Worm (Caenorhabditis elegans): Measurements from ENCODE around the gene F59B1.10.

Gene F59B1.10

ce11 chrV:3668464-3668863 is 20.7 kb upstream of the F59B1.10 start, which contains the start of gene Y39H10B.2:
Gene Y39H10B.2, plus strand, starts transcription at chrV:3668764.
- no peak for TF ChIP-seq C17E4.6 (GFP tag; IDR thresholded peaks at IDR 0.05)
- no peak for TF ChIP-seq F37B4.10 (GFP tag; IDR thresholded peaks at IDR 0.05)
- no peak for TF ChIP-seq lin-26 (GFP tag; IDR thresholded peaks at IDR 0.05)
- no peak for TF ChIP-seq lin-54 (GFP tag; optimal IDR thresholded peaks at IDR 0.05)
- peak; percentile 58 for TF ChIP-seq nhr-80 (tag; optimal IDR thresholded peaks at IDR 0.05)

- TF ChIP-seq snpc-1.3 (tag; optimal IDR thresholded peaks at IDR 0.05; ENCODE audit: insufficient read depth) (no peak), athp-1 (tag; optimal IDR thresholded peaks at IDR 0.05) (no peak), F22D6.2 (tag; optimal IDR thresholded peaks at IDR 0.05) (no peak), madf-8 (GFP tag; conservative IDR thresholded peaks at IDR 0.05) (no peak)
These were observed 19.1 kb upstream of the F59B1.10 start, which contains the start of gene str-113 for ce11 chrV:3666887-3667286. Gene str-113, minus strand, starts transcription at chrV:3666987.

- TF ChIP-seq aptf-2 (GFP tag; conservative IDR thresholded peaks at IDR 0.05) (no peak), mes-4 (tag; optimal IDR thresholded peaks at IDR 0.05) (no peak), lin-40 (tag; optimal IDR thresholded peaks at IDR 0.05) (no peak), ccch-3 (GFP tag; optimal IDR thresholded peaks at IDR 0.05) (no peak), akir-1 (GFP tag; optimal IDR thresholded peaks at IDR 0.05) (no peak), attf-6 (GFP tag; IDR thresholded peaks at IDR 0.05) (no peak), Y79H2A.3 (GFP tag; conservative IDR thresholded peaks at IDR 0.05) (no peak), madf-3 (GFP tag; IDR thresholded peaks at IDR 0.05) (no peak), K12H6.12 (tag; optimal IDR thresholded peaks at IDR 0.05) (no peak), snpc-1.3 (tag; optimal IDR thresholded peaks at IDR 0.05; ENCODE audit: insufficient read depth) (no peak), nfya-2 (GFP tag; IDR thresholded peaks at IDR 0.05) (no peak), ztf-6 (GFP tag; IDR thresholded peaks at IDR 0.05) (no peak)
These were observed 11.7 kb upstream of the F59B1.10 start, which contains the start of gene acr-23 for ce11 chrV:3659472-3659871. Gene acr-23, minus strand, starts transcription at chrV:3659572.

DNA sequence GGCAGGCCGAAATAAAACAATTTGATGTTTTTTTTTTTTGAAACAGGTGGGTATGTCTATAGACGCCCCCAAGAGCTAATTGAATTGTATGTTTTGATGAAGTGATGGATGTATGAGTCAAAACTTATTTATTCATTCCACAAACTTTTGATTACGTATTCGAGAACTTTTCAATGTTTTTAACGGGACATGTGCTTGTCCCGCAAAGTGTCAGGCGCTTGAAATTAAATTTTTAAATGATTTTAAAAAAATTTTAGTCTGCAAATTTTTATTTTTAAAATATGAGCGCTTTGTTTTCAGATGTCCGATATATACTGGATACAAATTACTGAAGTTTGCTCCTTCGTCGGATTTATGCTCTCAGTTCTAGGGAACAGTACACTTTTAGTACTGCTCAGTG is 1.7 kb upstream of the F59B1.10 start, which contains the start of gene str-114:
Gene str-114 (plus strand): TSS at position 301 of the 400 bp plus-strand sequence.
- TF ChIP-seq lsl-1 (GFP tag; optimal IDR thresholded peaks at IDR 0.05) (no peak), tlf-1 (GFP tag; optimal IDR thresholded peaks at IDR 0.05) (no peak), pha-4 (tag; optimal IDR thresholded peaks at IDR 0.05) (no peak), cebp-1 (GFP tag; IDR thresholded peaks at IDR 0.05) (no peak), cebp-1 (tag; optimal IDR thresholded peaks at IDR 0.05) (no peak), zfh-2 (GFP tag; conservative IDR thresholded peaks at IDR 0.05) (no peak), Y79H2A.3 (GFP tag; conservative IDR thresholded peaks at IDR 0.05) (no peak), atf-7 (tag; optimal IDR thresholded peaks at IDR 0.05) (no peak), nfya-2 (GFP tag; IDR thresholded peaks at IDR 0.05) (no peak), Y53G8AR.9 (GFP tag; conservative IDR thresholded peaks at IDR 0.05) (no peak), aptf-2 (GFP tag; conservative IDR thresholded peaks at IDR 0.05) (no peak), lag-1 (GFP tag; IDR thresholded peaks at IDR 0.05) (no peak), ztf-6 (GFP tag; IDR thresholded peaks at IDR 0.05) (no peak), lin-40 (tag; optimal IDR thresholded peaks at IDR 0.05) (no peak)

DNA sequence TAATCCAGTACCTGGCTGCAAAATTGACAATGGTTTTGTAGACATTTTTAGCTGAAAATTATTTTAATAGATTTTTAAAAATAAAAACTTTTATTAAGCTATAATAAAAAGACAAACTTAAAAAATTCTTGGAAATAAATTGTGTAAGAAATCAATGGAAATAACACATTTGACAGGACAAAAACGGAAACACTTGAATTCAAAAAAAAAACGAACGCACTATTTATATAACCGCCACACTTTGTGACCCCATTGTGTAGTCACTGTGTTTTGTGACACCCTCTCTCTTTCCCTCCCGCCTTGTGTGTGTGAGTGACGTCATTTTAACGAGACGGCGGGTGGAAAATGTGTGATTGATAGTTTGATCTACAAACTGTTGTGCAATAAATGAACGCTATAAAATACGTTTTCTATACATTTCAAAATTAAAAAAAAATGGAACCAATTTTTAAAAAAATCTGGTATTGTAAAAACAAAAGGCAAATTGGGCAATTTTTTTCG is 3.5 kb downstream of the F59B1.10 start, which contains the start of gene F59B1.8:
Gene F59B1.8 (minus strand): TSS at position 51 of the 501 bp plus-strand sequence.
- TF ChIP-seq rpc-1 (optimal IDR thresholded peaks at IDR 0.05) (no peak), rpc-1 (tag; optimal IDR thresholded peaks at IDR 0.05) (no peak), zfh-2 (GFP tag; conservative IDR thresholded peaks at IDR 0.05) (no peak), F10E7.11 (tag; optimal IDR thresholded peaks at IDR 0.05) (no peak), him-1 (tag; optimal IDR thresholded peaks at IDR 0.05) (no peak), ceh-91 (GFP tag; IDR thresholded peaks at IDR 0.05) (no peak), lsy-27 (tag; optimal IDR thresholded peaks at IDR 0.05; ENCODE audit: borderline replicate concordance, insufficient read depth) (no peak), F52B5.7 (tag; optimal IDR thresholded peaks at IDR 0.05) (no peak), ZK185.1 (tag; optimal IDR thresholded peaks at IDR 0.05; ENCODE audit: poor library complexity, severe bottlenecking) (no peak), chd-7 (tag; optimal IDR thresholded peaks at IDR 0.05) (no peak), ztf-18 (tag; optimal IDR thresholded peaks at IDR 0.05) (no peak), somi-1 (GFP tag; optimal IDR thresholded peaks at IDR 0.05) (no peak), nhr-120 (GFP tag; IDR thresholded peaks at IDR 0.05) (no peak), madf-6 (GFP tag; IDR thresholded peaks at IDR 0.05) (no peak), F39B2.1 (GFP tag; IDR thresholded peaks at IDR 0.05) (no peak)
